Worm (Caenorhabditis elegans): Measurements from ENCODE around the gene srh-8.
A peak's percentile ranks its signal among the peaks of the same experiment; 100 is the strongest.

Gene srh-8

ce11 chrV:4029627-4030026 lies 24.3 kb downstream of the srh-8 start:
- TF ChIP-seq unc-42 (tag; optimal IDR thresholded peaks at IDR 0.05) = peak; percentile 3
- peak; percentile 49 for TF ChIP-seq nfya-1 (tag; optimal IDR thresholded peaks at IDR 0.05)
- TF ChIP-seq fax-1 (tag; optimal IDR thresholded peaks at IDR 0.05) = no peak
- TF ChIP-seq ref-2 (tag; optimal IDR thresholded peaks at IDR 0.05) = peak; percentile 60
- TF ChIP-seq dve-1 (tag; optimal IDR thresholded peaks at IDR 0.05) = no peak
- peak; percentile 31 for TF ChIP-seq ceh-31 (tag; optimal IDR thresholded peaks at IDR 0.05)
- no peak for TF ChIP-seq sdc-2 (tag; optimal IDR thresholded peaks at IDR 0.05)
- TF ChIP-seq F13H6.1 (tag; optimal IDR thresholded peaks at IDR 0.05) = no peak

- TF ChIP-seq ceh-30 (tag; optimal IDR thresholded peaks at IDR 0.05) = no peak
- no peak for TF ChIP-seq dmd-4 (tag; optimal IDR thresholded peaks at IDR 0.05; ENCODE audit: borderline replicate concordance)
- TF ChIP-seq tbx-2 (tag; optimal IDR thresholded peaks at IDR 0.05) = no peak
- TF ChIP-seq che-1 (tag; optimal IDR thresholded peaks at IDR 0.05) = no peak
- no peak for TF ChIP-seq zip-5 (tag; optimal IDR thresholded peaks at IDR 0.05)
- TF ChIP-seq T23F11.4 (GFP tag; optimal IDR thresholded peaks at IDR 0.05) = no peak
- TF ChIP-seq ceh-31 (tag; optimal IDR thresholded peaks at IDR 0.05) = no peak
- TF ChIP-seq elt-2 (tag; optimal IDR thresholded peaks at IDR 0.05) = no peak
- TF ChIP-seq ceh-24 (tag; optimal IDR thresholded peaks at IDR 0.05) = no peak
- TF ChIP-seq elt-4 (tag; optimal IDR thresholded peaks at IDR 0.05) = no peak
- no peak for TF ChIP-seq unc-86 (tag; optimal IDR thresholded peaks at IDR 0.05)
- no peak for TF ChIP-seq hlh-13 (GFP tag; optimal IDR thresholded peaks at IDR 0.05)
- TF ChIP-seq unc-3 (GFP tag; conservative IDR thresholded peaks at IDR 0.05) = no peak
- no peak for TF ChIP-seq unc-3 (tag; optimal IDR thresholded peaks at IDR 0.05)
- no peak for TF ChIP-seq nhr-232 (tag; optimal IDR thresholded peaks at IDR 0.05)
- TF ChIP-seq unc-55 (GFP tag; optimal IDR thresholded peaks at IDR 0.05) = no peak
These were observed 26.0 kb downstream of the srh-8 start, which contains the start of gene cyp-35A4 for ce11 chrV:4031319-4031718. Gene cyp-35A4, plus strand, starts transcription at chrV:4031619.

- no peak for TF ChIP-seq sox-2 (GFP tag; IDR thresholded peaks at IDR 0.05)
- TF ChIP-seq ceh-48 (tag; optimal IDR thresholded peaks at IDR 0.05) = no peak
- TF ChIP-seq pros-1 (tag; optimal IDR thresholded peaks at IDR 0.05) = no peak
- no peak for TF ChIP-seq ceh-14 (tag; optimal IDR thresholded peaks at IDR 0.05)
- no peak for TF ChIP-seq fkh-10 (GFP tag; optimal IDR thresholded peaks at IDR 0.05)
- no peak for TF ChIP-seq nfya-1 (tag; optimal IDR thresholded peaks at IDR 0.05)
- TF ChIP-seq elt-2 (tag; optimal IDR thresholded peaks at IDR 0.05) = no peak
These were observed 29.0 kb downstream of the srh-8 start, which contains the start of gene C49G7.7 for ce11 chrV:4034303-4034702. Gene C49G7.7, plus strand, starts transcription at chrV:4034476.

ce11 chrV:4035811-4036210 lies 30.5 kb downstream of the srh-8 start, which contains the start of gene C49G7.13:
Gene C49G7.13, plus strand, starts transcription at chrV:4036111.
- TF ChIP-seq zip-5 (tag; optimal IDR thresholded peaks at IDR 0.05) (no peak), ceh-19 (GFP tag; optimal IDR thresholded peaks at IDR 0.05) (no peak), rnt-1 (tag; optimal IDR thresholded peaks at IDR 0.05) (no peak), pros-1 (tag; optimal IDR thresholded peaks at IDR 0.05) (no peak), nhr-11 (tag; optimal IDR thresholded peaks at IDR 0.05) (no peak), hlh-13 (GFP tag; optimal IDR thresholded peaks at IDR 0.05) (no peak), npax-4 (tag; optimal IDR thresholded peaks at IDR 0.05) (no peak)

ce11 chrV:4038110-4038509 lies 32.8 kb downstream of the srh-8 start, which contains the start of gene C49G7.12:
Gene C49G7.12, plus strand, starts transcription at chrV:4038410.
- TF ChIP-seq ceh-30 (tag; optimal IDR thresholded peaks at IDR 0.05) (no peak), pag-3 (tag; optimal IDR thresholded peaks at IDR 0.05; ENCODE audit: borderline replicate concordance) (no peak), ceh-24 (tag; optimal IDR thresholded peaks at IDR 0.05) (no peak), tbx-7 (tag; optimal IDR thresholded peaks at IDR 0.05) (no peak), odd-2 (tag; optimal IDR thresholded peaks at IDR 0.05) (no peak), sdc-2 (tag; optimal IDR thresholded peaks at IDR 0.05) (no peak), ceh-22 (tag; optimal IDR thresholded peaks at IDR 0.05) (no peak), ceh-45 (GFP tag; IDR thresholded peaks at IDR 0.05) (no peak), hlh-15 (tag; optimal IDR thresholded peaks at IDR 0.05) (no peak), fkh-6 (tag; optimal IDR thresholded peaks at IDR 0.05) (no peak), unc-86 (tag; optimal IDR thresholded peaks at IDR 0.05) (no peak)

Data from whole organism, late embryonic.